Worm (Caenorhabditis elegans) whole organism, L1 larva: ENCODE results near the gene gen-1.

Experiments
- nhr-11 ChIP-seq: fragments of 150-350 bp; optimal IDR thresholded peaks from 2 replicates; lab custom pipeline; 2014; ENCODE audit warnings: missing biosample characterization, missing genetic modification characterization
- unc-86 ChIP-seq: sonication (generic microtip); optimal IDR thresholded peaks from 2 replicates; lab custom pipeline; 2016; ENCODE audit warnings: missing genetic modification characterization, missing compliant biosample characterization

- TF ChIP-seq nhr-11, result no peak
- no peak for TF ChIP-seq unc-86 (tag; lab: Kevin White, UChicago)
These were observed 42.7 kb upstream of the gen-1 start for ce11 chrIII:6290469-6291182.
